Worm (Caenorhabditis elegans) whole organism, L1 larva: ENCODE data around the gene hpk-1.
A peak's percentile ranks its signal among the peaks of the same experiment; 100 is the strongest.

ENCODE experiments used
- blmp-1 ChIP-seq: fragments of 150-350 bp; optimal IDR thresholded peaks from 2 replicates; lab custom pipeline; 2014; ENCODE audit warnings: missing biosample characterization, missing genetic modification characterization
- dpl-1 ChIP-seq, 3 experiments: fragments of 150-350 bp in 2 of 3; sonication (generic microtip) in 1 of 3; optimal IDR thresholded peaks; 2 replicates each; lab custom pipeline; 2014 to 2017; ENCODE audit warnings: missing biosample characterization in 3 of 3, missing genetic modification characterization in 3 of 3, missing genetic modification reagents in 3 of 3
- fos-1 ChIP-seq: fragments of 150-350 bp; optimal IDR thresholded peaks from 2 replicates; lab custom pipeline; 2014; ENCODE audit warnings: missing biosample characterization, missing genetic modification characterization
- lir-3 ChIP-seq: sonication (generic microtip); optimal IDR thresholded peaks from 2 replicates; lab custom pipeline; 2016; ENCODE audit warnings: mild to moderate bottlenecking, missing genetic modification characterization, moderate library complexity, missing compliant biosample characterization; ENCODE audit not compliant: poor library complexity
- nhr-20 ChIP-seq: sonication (generic microtip); optimal IDR thresholded peaks from 2 replicates; lab custom pipeline; 2016; ENCODE audit warnings: mild to moderate bottlenecking, missing genetic modification characterization, missing compliant biosample characterization
- unc-62 ChIP-seq: fragments of 150-350 bp; optimal IDR thresholded peaks from 2 replicates; lab custom pipeline; 2014; ENCODE audit warnings: missing biosample characterization, missing genetic modification reagents, missing genetic modification characterization

ce11 chrX:4222200-4222599 lies 5.1 kb upstream of the hpk-1 start:
- no peak for TF ChIP-seq unc-62
- peak; percentile 70 for TF ChIP-seq fos-1 (tag; lab: Kevin White, UChicago)
- no peak for TF ChIP-seq blmp-1 (tag; lab: Kevin White, UChicago)
- TF ChIP-seq nhr-20 (tag; lab: Kevin White, UChicago), result no peak
- TF ChIP-seq dpl-1 (GFP tag; optimal IDR thresholded peaks at IDR 0.05; lab: Kevin White, UChicago), result no peak
- no peak for TF ChIP-seq lir-3 (tag; lab: Kevin White, UChicago)
